In the genomic region with DNA sequence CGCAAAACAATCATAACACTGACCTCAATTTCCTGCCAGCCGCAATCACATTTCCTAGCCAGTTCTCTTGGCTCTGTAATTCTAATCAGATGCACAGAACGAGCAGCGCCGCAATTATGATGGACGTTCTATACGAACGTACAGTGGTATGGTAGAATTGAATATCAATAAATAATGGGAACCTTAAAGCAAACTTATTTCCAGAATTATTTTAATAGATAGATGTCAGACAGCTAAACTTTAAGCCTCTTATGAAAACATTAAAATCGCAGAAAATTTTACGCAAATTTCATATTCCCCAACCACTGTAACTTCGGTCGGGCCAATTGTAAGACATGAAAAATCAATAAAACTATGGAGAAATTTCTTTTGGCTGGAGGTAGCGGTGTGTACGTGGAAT, we compare ENCODE assay signal across 3 fruit fly cellular contexts.
A peak's percentile ranks its signal among the peaks of the same experiment; 100 is the strongest.
TF ChIP-seq lines count a peak whose summit lies in the region.

No protein-coding gene starts in this region.

- no peak for TF ChIP-seq CTCF in whole organism, embryonic (GFP tag; optimal IDR thresholded peaks at IDR 0.05; lab: Kevin White, UChicago)

TF ChIP-seq in whole organism, embryonic, 481 proteins besides CTCF, POLR2A, EP300 and RAD21:
- TF ChIP-seq CG9215 (GFP tag; IDR thresholded peaks at IDR 0.05; lab: Robert Waterston, UW) (no peak), usp (GFP tag; optimal IDR thresholded peaks at IDR 0.05; lab: Kevin White, UChicago) (no peak), prd (optimal IDR thresholded peaks at IDR 0.05; lab: Kevin White, UChicago) (no peak), prd (GFP tag; IDR thresholded peaks at IDR 0.05; lab: Robert Waterston, UW) (peak; percentile 83), CG30431 (GFP tag; optimal IDR thresholded peaks at IDR 0.05; lab: Kevin White, UChicago) (no peak), CG4404 (GFP tag; IDR thresholded peaks at IDR 0.05; lab: Robert Waterston, UW) (peak; percentile 50; the same call in 1 of the 2 replicates), cato (GFP tag; optimal IDR thresholded peaks at IDR 0.05; lab: Kevin White, UChicago; ENCODE audit: borderline replicate concordance) (no peak), CG32532 (GFP tag; IDR thresholded peaks at IDR 0.05; lab: Robert Waterston, UW) (no peak), Drgx (GFP tag; IDR thresholded peaks at IDR 0.05; lab: Robert Waterston, UW) (peak; percentile 72), CG4282 (GFP tag; optimal IDR thresholded peaks at IDR 0.05; lab: Kevin White, UChicago) (no peak), H2.0 (GFP tag; IDR thresholded peaks at IDR 0.05; lab: Robert Waterston, UW) (no peak), Blimp-1 (GFP tag; optimal IDR thresholded peaks at IDR 0.05; lab: Kevin White, UChicago) (peak; percentile 11), CG6689 (GFP tag; IDR thresholded peaks at IDR 0.05; lab: Robert Waterston, UW) (peak; percentile 50; the same call in 1 of the 2 replicates), dan (GFP tag; IDR thresholded peaks at IDR 0.05; lab: Robert Waterston, UW) (peak; percentile 6; the same call in 1 of the 2 replicates), sens (GFP tag; lab: Kevin White, UChicago) (peak; percentile 57), Xrp1 (GFP tag; IDR thresholded peaks at IDR 0.05; lab: Robert Waterston, UW) (peak; percentile 61; the same call in 1 of the 2 replicates), CG8765 (GFP tag; IDR thresholded peaks at IDR 0.05; lab: Robert Waterston, UW) (peak; percentile 58; the same call in 1 of the 2 replicates), zfh1 (GFP tag; IDR thresholded peaks at IDR 0.05; lab: Robert Waterston, UW) (peak; percentile 33; the same call in 1 of the 3 replicates), corto (GFP tag; optimal IDR thresholded peaks at IDR 0.05; lab: Kevin White, UChicago) (no peak), ara (GFP tag; IDR thresholded peaks at IDR 0.05; lab: Robert Waterston, UW) (peak; percentile 53; the same call in 1 of the 2 replicates), maf-S (GFP tag; optimal IDR thresholded peaks at IDR 0.05; lab: Kevin White, UChicago) (no peak), Ada2b (GFP tag; IDR thresholded peaks at IDR 0.05; lab: Robert Waterston, UW) (no peak), bsh (GFP tag; optimal IDR thresholded peaks at IDR 0.05; lab: Kevin White, UChicago) (no peak), zen (tag; optimal IDR thresholded peaks at IDR 0.05; lab: Kevin White, UChicago) (peak; percentile 47), dmrt11E (tag; optimal IDR thresholded peaks at IDR 0.05; lab: Kevin White, UChicago) (peak; percentile 14), CG10959 (GFP tag; IDR thresholded peaks at IDR 0.05; lab: Robert Waterston, UW) (0 out of 2 replicates have a peak, but pooled peaks have one; percentile 33)
TF ChIP-seq in whole organism, embryonic: peak in this region for 14.

TF ChIP-seq in whole organism, prepupa, 60 proteins besides CTCF, POLR2A, EP300 and RAD21 (continues in another document):
- TF ChIP-seq CG3919 (GFP tag; optimal IDR thresholded peaks at IDR 0.05; lab: Kevin White, UChicago) (peak; percentile 26), CG11762 (GFP tag; optimal IDR thresholded peaks at IDR 0.05; lab: Kevin White, UChicago; ENCODE audit: insufficient read depth) (no peak), CG4318 (GFP tag; optimal IDR thresholded peaks at IDR 0.05; lab: Kevin White, UChicago) (peak; percentile 39), dac (GFP tag; optimal IDR thresholded peaks at IDR 0.05; lab: Kevin White, UChicago) (peak; percentile 10), CG6808 (GFP tag; optimal IDR thresholded peaks at IDR 0.05; lab: Kevin White, UChicago) (no peak), CG7368 (GFP tag; optimal IDR thresholded peaks at IDR 0.05; lab: Kevin White, UChicago) (no peak), CG3032 (tag; optimal IDR thresholded peaks at IDR 0.05; lab: Kevin White, UChicago) (no peak), Sox14 (GFP tag; optimal IDR thresholded peaks at IDR 0.05; lab: Kevin White, UChicago) (peak; percentile 39), fd85E (GFP tag; optimal IDR thresholded peaks at IDR 0.05; lab: Kevin White, UChicago) (no peak), CG8119 (GFP tag; IDR thresholded peaks at IDR 0.05; lab: Robert Waterston, UW) (peak; percentile 78), CG6276 (GFP tag; optimal IDR thresholded peaks at IDR 0.05; lab: Kevin White, UChicago) (peak; percentile 54), CG6854 (GFP tag; optimal IDR thresholded peaks at IDR 0.05; lab: Kevin White, UChicago) (no peak), fd59A (GFP tag; optimal IDR thresholded peaks at IDR 0.05; lab: Kevin White, UChicago) (no peak), cyc (GFP tag; optimal IDR thresholded peaks at IDR 0.05; lab: Kevin White, UChicago) (no peak), ss (GFP tag; optimal IDR thresholded peaks at IDR 0.05; lab: Kevin White, UChicago) (no peak), CG11294 (GFP tag; IDR thresholded peaks at IDR 0.05; lab: Robert Waterston, UW) (peak; percentile 44; the same call in 1 of the 2 replicates), Eip93F (GFP tag; optimal IDR thresholded peaks at IDR 0.05; lab: Kevin White, UChicago) (no peak), Sox102F (GFP tag; optimal IDR thresholded peaks at IDR 0.05; lab: Kevin White, UChicago) (no peak), vri (GFP tag; optimal IDR thresholded peaks at IDR 0.05; lab: Kevin White, UChicago) (no peak), pdm3 (GFP tag; optimal IDR thresholded peaks at IDR 0.05; lab: Kevin White, UChicago) (peak; percentile 11), achi (GFP tag; optimal IDR thresholded peaks at IDR 0.05; lab: Kevin White, UChicago) (peak; percentile 41), salr (GFP tag; optimal IDR thresholded peaks at IDR 0.05; lab: Kevin White, UChicago) (peak in 1 of 2 experiments; percentile 66), svp (GFP tag; lab: Kevin White, UChicago) (peak; percentile 49), CG15336 (GFP tag; IDR thresholded peaks at IDR 0.05; lab: Robert Waterston, UW) (peak; percentile 80), net (GFP tag; optimal IDR thresholded peaks at IDR 0.05; lab: Kevin White, UChicago) (peak; percentile 17), CG6163 (GFP tag; IDR thresholded peaks at IDR 0.05; lab: Robert Waterston, UW) (peak; percentile 68), Eip78C (GFP tag; lab: Kevin White, UChicago) (peak; percentile 77), spab (GFP tag; optimal IDR thresholded peaks at IDR 0.05; lab: Kevin White, UChicago) (no peak), CG8632 (GFP tag; optimal IDR thresholded peaks at IDR 0.05; lab: Kevin White, UChicago) (no peak), Hr4 (GFP tag; optimal IDR thresholded peaks at IDR 0.05; lab: Kevin White, UChicago) (peak; percentile 56), CG11902 (GFP tag; optimal IDR thresholded peaks at IDR 0.05; lab: Kevin White, UChicago) (no peak), Eip75B (GFP tag; optimal IDR thresholded peaks at IDR 0.05; lab: Kevin White, UChicago) (peak; percentile 25)

TF ChIP-seq in whole organism, pupa, 21 proteins besides CTCF, POLR2A, EP300 and RAD21:
- TF ChIP-seq CG10348 (GFP tag; IDR thresholded peaks at IDR 0.05; lab: Robert Waterston, UW) (no peak), CG14655 (GFP tag; optimal IDR thresholded peaks at IDR 0.05; lab: Kevin White, UChicago) (peak; percentile 64), CG8159 (tag; optimal IDR thresholded peaks at IDR 0.05; lab: Kevin White, UChicago) (peak; percentile 14), rn (GFP tag; IDR thresholded peaks at IDR 0.05; lab: Robert Waterston, UW) (no peak), CG8301 (tag; optimal IDR thresholded peaks at IDR 0.05; lab: Kevin White, UChicago) (peak; percentile 74), Pif1B (GFP tag; optimal IDR thresholded peaks at IDR 0.05; lab: Kevin White, UChicago) (peak; percentile 14), CG17806 (tag; optimal IDR thresholded peaks at IDR 0.05; lab: Kevin White, UChicago) (peak; percentile 25), gl (tag; optimal IDR thresholded peaks at IDR 0.05; lab: Kevin White, UChicago) (no peak), CG34367 (tag; optimal IDR thresholded peaks at IDR 0.05; lab: Kevin White, UChicago) (no peak), CG13204 (GFP tag; optimal IDR thresholded peaks at IDR 0.05; lab: Kevin White, UChicago) (no peak), Snoo (tag; optimal IDR thresholded peaks at IDR 0.05; lab: Kevin White, UChicago) (no peak), EcR (GFP tag; optimal IDR thresholded peaks at IDR 0.05; lab: Kevin White, UChicago) (no peak), CG32121 (GFP tag; IDR thresholded peaks at IDR 0.05; lab: Robert Waterston, UW) (0 out of 2 replicates have a peak, but pooled peaks have one; percentile 52), CG4496 (GFP tag; IDR thresholded peaks at IDR 0.05; lab: Robert Waterston, UW) (peak; percentile 84), CG9948 (tag; optimal IDR thresholded peaks at IDR 0.05; lab: Kevin White, UChicago) (peak; percentile 6), Pif1A (GFP tag; optimal IDR thresholded peaks at IDR 0.05; lab: Kevin White, UChicago) (peak; percentile 50), D1 (tag; optimal IDR thresholded peaks at IDR 0.05; lab: Kevin White, UChicago) (no peak), fd96Ca (GFP tag; IDR thresholded peaks at IDR 0.05; lab: Robert Waterston, UW) (peak; percentile 18; the same call in 1 of the 3 replicates), Ets98B (GFP tag; IDR thresholded peaks at IDR 0.05; lab: Robert Waterston, UW) (peak; percentile 82), CG12605 (GFP tag; IDR thresholded peaks at IDR 0.05; lab: Robert Waterston, UW) (peak; percentile 42; the same call in 1 of the 2 replicates), CG15710 (tag; optimal IDR thresholded peaks at IDR 0.05; lab: Kevin White, UChicago) (no peak)

Comparison
In these comparisons a context has a peak if more than half of its experiments do, and no peak if none do; other contexts are left out.
1. Of the 7 proteins assayed by ChIP-seq in both whole organism, embryonic and whole organism, prepupa: peak only in whole organism, embryonic: Blimp-1; only in whole organism, prepupa: Gug and Lpt; in both: none; in neither: 4.